Worm (Caenorhabditis elegans) whole organism, young adult: ENCODE measurements around the gene Y82E9BR.14.
A peak's percentile ranks its signal among the peaks of the same experiment; 100 is the strongest.

ENCODE experiments used
- C06A6.2 ChIP-seq: fragments of 200-800 bp; sonication (Bioruptor generic); conservative IDR thresholded peaks from 2 replicates; pipeline ENCODE4 v1.3.6; 2022; ENCODE audit warnings: missing genetic modification characterization, missing compliant biosample characterization
- D2030.7 ChIP-seq: fragments of 200-800 bp; sonication (Bioruptor generic); IDR thresholded peaks from 2 replicates; pipeline ENCODE4 v1.3.6; 2022; ENCODE audit warnings: missing genetic modification reagents, missing genetic modification characterization, missing compliant biosample characterization
- F33H1.4 ChIP-seq: fragments of 200-800 bp; sonication (Bioruptor generic); IDR thresholded peaks from 2 replicates; pipeline ENCODE4 v1.3.6; 2022; ENCODE audit warnings: missing genetic modification reagents, missing genetic modification characterization, missing compliant biosample characterization
- F52B5.7 ChIP-seq: sonication (generic microtip); optimal IDR thresholded peaks from 2 replicates; lab custom pipeline; 2016; ENCODE audit warnings: mild to moderate bottlenecking, missing genetic modification characterization, missing compliant biosample characterization
- F57C9.4 ChIP-seq: sonication (generic microtip); optimal IDR thresholded peaks from 2 replicates; lab custom pipeline; 2017; ENCODE audit warnings: mild to moderate bottlenecking, missing genetic modification characterization, missing compliant biosample characterization
- K12H6.12 ChIP-seq: fragments of 200-800 bp; sonication (Bioruptor generic); optimal IDR thresholded peaks from 2 replicates; lab custom pipeline; 2018; ENCODE audit warnings: mild to moderate bottlenecking, missing genetic modification characterization, missing compliant biosample characterization
- atf-7 ChIP-seq: sonication (generic microtip); optimal IDR thresholded peaks from 2 replicates; lab custom pipeline; 2017; ENCODE audit warnings: mild to moderate bottlenecking, missing genetic modification characterization, missing compliant biosample characterization
- athp-1 ChIP-seq: sonication (generic microtip); optimal IDR thresholded peaks from 2 replicates; lab custom pipeline; 2017; ENCODE audit warnings: mild to moderate bottlenecking, missing genetic modification characterization, missing compliant biosample characterization
- bed-2 ChIP-seq: fragments of 200-800 bp; sonication (Bioruptor generic); IDR thresholded peaks from 2 replicates; pipeline ENCODE4 v1.3.6; 2022; ENCODE audit warnings: missing genetic modification reagents, missing genetic modification characterization, missing compliant biosample characterization
- ceh-27 ChIP-seq: fragments of 200-800 bp; sonication (Bioruptor generic); optimal IDR thresholded peaks from 2 replicates; lab custom pipeline; 2018; ENCODE audit warnings: mild to moderate bottlenecking, missing genetic modification characterization, moderate library complexity, missing compliant biosample characterization
- ceh-40 ChIP-seq: fragments of 200-800 bp; sonication (Bioruptor generic); IDR thresholded peaks from 2 replicates; pipeline ENCODE4 v1.3.6; 2022; ENCODE audit warnings: missing genetic modification characterization, missing compliant biosample characterization
- ceh-58 ChIP-seq: fragments of 200-800 bp; sonication (Bioruptor generic); IDR thresholded peaks from 2 replicates; pipeline ENCODE4 v1.3.6; 2022; ENCODE audit warnings: missing genetic modification characterization, missing compliant biosample characterization
- dpl-1 ChIP-seq: fragments of 150-350 bp; optimal IDR thresholded peaks from 2 replicates; lab custom pipeline; 2014; ENCODE audit warnings: missing biosample characterization, missing genetic modification reagents, missing genetic modification characterization
- efl-1 ChIP-seq: fragments of 150-350 bp; optimal IDR thresholded peaks from 2 replicates; lab custom pipeline; 2014; ENCODE audit warnings: missing biosample characterization, missing genetic modification reagents, missing genetic modification characterization
- egrh-3 ChIP-seq: fragments of 200-800 bp; sonication (Bioruptor generic); IDR thresholded peaks from 2 replicates; pipeline ENCODE4 v1.3.6; 2022; ENCODE audit warnings: missing genetic modification reagents, missing genetic modification characterization, missing compliant biosample characterization
- fkh-3 ChIP-seq: sonication (generic microtip); optimal IDR thresholded peaks from 2 replicates; lab custom pipeline; 2016; ENCODE audit warnings: mild to moderate bottlenecking, missing genetic modification characterization, missing compliant biosample characterization
- him-1 ChIP-seq: sonication (generic microtip); optimal IDR thresholded peaks from 2 replicates; lab custom pipeline; 2016; ENCODE audit warnings: missing genotype, missing genetic modification reagents, missing genetic modification characterization, missing compliant biosample characterization
- hlh-26 ChIP-seq: fragments of 200-800 bp; sonication (Bioruptor generic); conservative IDR thresholded peaks from 2 replicates; pipeline ENCODE4 v1.3.6; 2022; ENCODE audit warnings: missing genetic modification reagents, missing genetic modification characterization, missing compliant biosample characterization
- hmg-1.2 ChIP-seq: fragments of 200-800 bp; sonication (Bioruptor generic); IDR thresholded peaks from 2 replicates; pipeline ENCODE4 v1.3.6; 2022; ENCODE audit warnings: missing genetic modification reagents, missing genetic modification characterization, missing compliant biosample characterization
- hmg-20 ChIP-seq: fragments of 200-800 bp; sonication (Bioruptor generic); IDR thresholded peaks from 2 replicates; pipeline ENCODE4 v1.3.6; 2022; ENCODE audit warnings: missing genetic modification reagents, missing genetic modification characterization, missing compliant biosample characterization
- hrde-1 ChIP-seq: sonication (generic microtip); optimal IDR thresholded peaks from 2 replicates; lab custom pipeline; 2016; ENCODE audit warnings: missing genetic modification characterization, mild to moderate bottlenecking, missing compliant biosample characterization, moderate library complexity, missing genotype, missing genetic modification reagents, borderline replicate concordance
- lag-1 ChIP-seq: fragments of 200-800 bp; sonication (Bioruptor generic); IDR thresholded peaks from 2 replicates; pipeline ENCODE4 v1.3.6; 2022; ENCODE audit warnings: missing genetic modification reagents, missing genetic modification characterization, missing compliant biosample characterization
- let-526 ChIP-seq: fragments of 200-800 bp; sonication (Bioruptor generic); IDR thresholded peaks from 2 replicates; pipeline ENCODE4 v1.3.6; 2022; ENCODE audit warnings: missing genetic modification reagents, missing genetic modification characterization, missing compliant biosample characterization
- let-607 ChIP-seq, 2 experiments: fragments of 200-800 bp in 1 of 2; sonication (Bioruptor generic) in 1 of 2; sonication (generic microtip) in 1 of 2; optimal IDR thresholded peaks; 2 replicates each; lab custom pipeline; 2016 to 2018; ENCODE audit warnings: mild to moderate bottlenecking in 2 of 2, missing compliant biosample characterization in 2 of 2, missing genetic modification characterization in 2 of 2, moderate library complexity in 2 of 2, missing genotype in 1 of 2
- madf-10 ChIP-seq: sonication (generic microtip); optimal IDR thresholded peaks from 2 replicates; lab custom pipeline; 2016; ENCODE audit warnings: mild to moderate bottlenecking, missing genetic modification characterization, missing compliant biosample characterization
- madf-3 ChIP-seq: fragments of 200-800 bp; sonication (Bioruptor generic); IDR thresholded peaks from 2 replicates; pipeline ENCODE4 v1.3.6; 2022; ENCODE audit warnings: missing genetic modification reagents, missing genetic modification characterization, missing compliant biosample characterization
- madf-6 ChIP-seq: fragments of 200-800 bp; sonication (Bioruptor generic); IDR thresholded peaks from 2 replicates; pipeline ENCODE4 v1.3.6; 2022; ENCODE audit warnings: missing genetic modification reagents, missing genetic modification characterization, missing compliant biosample characterization
- madf-8 ChIP-seq: fragments of 200-800 bp; sonication (Bioruptor generic); conservative IDR thresholded peaks from 2 replicates; pipeline ENCODE4 v1.3.6; 2022; ENCODE audit warnings: missing genetic modification reagents, missing genetic modification characterization, missing compliant biosample characterization
- mcd-1 ChIP-seq: fragments of 200-800 bp; sonication (Bioruptor generic); IDR thresholded peaks from 2 replicates; pipeline ENCODE4 v1.3.6; 2022; ENCODE audit warnings: missing genetic modification reagents, missing genetic modification characterization, missing compliant biosample characterization
- mes-4 ChIP-seq: sonication (generic microtip); optimal IDR thresholded peaks from 2 replicates; lab custom pipeline; 2016; ENCODE audit warnings: missing genotype, missing genetic modification characterization, missing compliant biosample characterization
- mxl-1 ChIP-seq: sonication (generic microtip); optimal IDR thresholded peaks from 2 replicates; lab custom pipeline; 2016; ENCODE audit warnings: missing genetic modification characterization, missing compliant biosample characterization
- nfyb-1 ChIP-seq: fragments of 200-800 bp; sonication (Bioruptor generic); IDR thresholded peaks from 2 replicates; pipeline ENCODE4 v1.3.6; 2022; ENCODE audit warnings: missing genetic modification reagents, missing genetic modification characterization, missing compliant biosample characterization
- nhr-179 ChIP-seq: sonication (generic microtip); optimal IDR thresholded peaks from 2 replicates; lab custom pipeline; 2016; ENCODE audit warnings: mild to moderate bottlenecking, missing genetic modification characterization, missing compliant biosample characterization
- nhr-80 ChIP-seq: sonication (generic microtip); optimal IDR thresholded peaks from 2 replicates; lab custom pipeline; 2016; ENCODE audit warnings: missing genetic modification characterization, missing compliant biosample characterization
- rec-8 ChIP-seq, 2 experiments: sonication (generic microtip); optimal IDR thresholded peaks; 2 replicates each; lab custom pipeline; 2016; ENCODE audit warnings: mild to moderate bottlenecking in 2 of 2, missing genetic modification characterization in 2 of 2, missing genetic modification reagents in 2 of 2, missing genotype in 2 of 2, missing biosample characterization in 1 of 2, missing compliant biosample characterization in 1 of 2, moderate library complexity in 1 of 2
- sdz-38 ChIP-seq: sonication (generic microtip); optimal IDR thresholded peaks from 2 replicates; lab custom pipeline; 2016; ENCODE audit warnings: missing genotype, missing genetic modification characterization, missing compliant biosample characterization
- snpc-1.3 ChIP-seq: sonication (generic microtip); optimal IDR thresholded peaks from 2 replicates; lab custom pipeline; 2017; ENCODE audit warnings: missing genetic modification characterization, mild to moderate bottlenecking, missing compliant biosample characterization, antibody characterized with exemption, moderate library complexity, missing genotype, missing genetic modification reagents; ENCODE audit not compliant: insufficient read depth
- snpc-4 ChIP-seq, 5 experiments: fragments of 150-350 bp in 1 of 5; sonication (generic microtip) in 4 of 5; optimal IDR thresholded peaks; 2 replicates each; lab custom pipeline; 2014 to 2018; ENCODE audit warnings: missing genetic modification characterization in 5 of 5, missing biosample characterization in 3 of 5, antibody characterized with exemption in 2 of 5, mild to moderate bottlenecking in 2 of 5, missing compliant biosample characterization in 2 of 5, missing genotype in 2 of 5, moderate library complexity in 2 of 5, missing genetic modification reagents in 1 of 5
- somi-1 ChIP-seq: fragments of 200-800 bp; sonication (Bioruptor generic); optimal IDR thresholded peaks from 2 replicates; lab custom pipeline; 2018; ENCODE audit warnings: mild to moderate bottlenecking, missing genetic modification characterization, missing compliant biosample characterization
- sptf-2 ChIP-seq: fragments of 200-800 bp; sonication (Bioruptor generic); optimal IDR thresholded peaks from 2 replicates; lab custom pipeline; 2018; ENCODE audit warnings: mild to moderate bottlenecking, missing genetic modification characterization, missing compliant biosample characterization
- unc-62 ChIP-seq: fragments of 150-350 bp; optimal IDR thresholded peaks from 2 replicates; lab custom pipeline; 2014; ENCODE audit warnings: missing biosample characterization, missing genetic modification reagents, missing genetic modification characterization
- xnd-1 ChIP-seq: sonication (generic microtip); optimal IDR thresholded peaks from 2 replicates; lab custom pipeline; 2016; ENCODE audit warnings: missing genotype, missing genetic modification reagents, missing genetic modification characterization, missing compliant biosample characterization
- zim-3 ChIP-seq: sonication (generic microtip); optimal IDR thresholded peaks from 2 replicates; lab custom pipeline; 2017; ENCODE audit warnings: mild to moderate bottlenecking, missing genetic modification characterization, moderate library complexity, missing compliant biosample characterization
- ztf-22 ChIP-seq: fragments of 200-800 bp; sonication (Bioruptor generic); optimal IDR thresholded peaks from 2 replicates; lab custom pipeline; 2018; ENCODE audit warnings: mild to moderate bottlenecking, missing genetic modification characterization, moderate library complexity, missing compliant biosample characterization
- ztf-28 ChIP-seq: fragments of 200-800 bp; sonication (Bioruptor generic); IDR thresholded peaks from 2 replicates; pipeline ENCODE4 v1.3.6; 2022; ENCODE audit warnings: missing genetic modification reagents, missing genetic modification characterization, missing compliant biosample characterization
- ztf-3 ChIP-seq: fragments of 200-800 bp; sonication (Bioruptor generic); optimal IDR thresholded peaks from 2 replicates; lab custom pipeline; 2018; ENCODE audit warnings: mild to moderate bottlenecking, missing genetic modification characterization, missing compliant biosample characterization

The Y82E9BR.14 gene

DNA sequence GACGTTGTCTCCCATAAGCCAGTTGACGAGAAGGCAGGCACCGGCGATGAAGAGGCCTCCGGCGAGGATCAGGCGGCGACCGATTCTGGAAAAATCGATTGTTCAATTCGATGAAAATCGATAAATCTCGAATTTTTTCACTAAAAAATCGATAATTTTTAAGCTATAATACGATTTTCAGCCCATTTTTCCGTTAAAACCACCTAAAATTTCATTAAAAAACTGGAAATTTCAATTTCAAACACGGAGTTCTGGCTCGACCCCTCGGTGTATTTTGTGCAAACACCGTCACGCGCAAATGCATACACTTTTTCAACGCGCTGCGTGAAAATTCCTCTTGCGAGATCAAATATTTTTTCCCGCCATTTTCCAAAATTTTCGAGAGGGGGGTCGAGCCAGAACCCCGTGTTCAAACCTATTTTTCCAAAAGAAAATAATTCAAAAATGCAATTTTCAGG is 6.5 kb upstream of the Y82E9BR.14 start:
- TF ChIP-seq dpl-1 (peak; percentile 41), D2030.7 (GFP tag; lab: Robert Waterston, UW) (peak; percentile 53), madf-6 (GFP tag; lab: Robert Waterston, UW) (peak; percentile 43), efl-1 (GFP tag; lab: Kevin White, UChicago) (peak; percentile 55), F33H1.4 (peak; percentile 39)

DNA sequence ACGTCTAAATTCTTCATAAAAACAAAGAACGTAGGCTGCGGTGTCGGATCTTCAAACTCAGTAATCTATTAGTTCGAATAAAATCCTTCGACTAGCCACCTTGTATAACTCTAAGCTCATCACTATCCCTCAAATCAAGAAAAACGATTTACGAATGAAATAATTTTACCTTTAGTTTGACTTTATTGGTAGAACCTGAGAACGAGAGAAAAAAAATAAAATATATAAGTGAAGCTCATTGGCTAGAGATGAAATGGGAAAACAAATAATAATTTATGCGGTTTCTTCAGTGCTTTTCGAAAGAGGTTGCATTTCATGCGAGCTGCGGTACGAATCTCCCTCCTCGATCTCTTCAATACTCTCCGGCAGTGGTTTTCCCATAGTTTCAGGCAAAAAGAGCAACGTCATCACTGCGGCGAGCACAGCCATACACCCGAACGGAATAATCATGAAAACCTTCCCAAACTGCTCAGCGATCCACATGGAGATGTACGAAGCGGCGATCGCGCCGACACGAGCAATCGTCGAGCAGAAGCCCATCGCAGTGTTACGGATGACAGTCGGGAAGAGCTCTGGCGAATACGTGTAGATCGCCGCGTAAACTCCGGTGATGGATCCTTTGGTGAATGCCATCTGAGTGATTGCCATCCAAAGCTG is 5.9 kb upstream of the Y82E9BR.14 start:
- peak; percentile 55 for TF ChIP-seq hmg-1.2 (GFP tag; lab: Robert Waterston, UW)
- TF ChIP-seq K12H6.12 (tag; lab: Kevin White, UChicago): peak; percentile 79
- no peak for TF ChIP-seq F57C9.4 (tag; lab: Kevin White, UChicago)
- TF ChIP-seq nfyb-1 (GFP tag; lab: Robert Waterston, UW): peak; percentile 90
- peak; percentile 89 for TF ChIP-seq atf-7 (tag; lab: Kevin White, UChicago)
- TF ChIP-seq madf-10 (tag; lab: Kevin White, UChicago): peak; percentile 90
- peak; percentile 69 for TF ChIP-seq zim-3
- TF ChIP-seq rec-8 (tag; optimal IDR thresholded peaks at IDR 0.05; lab: Kevin White, UChicago): peak; percentile 46 to 48
- peak; percentile 94 for TF ChIP-seq madf-3 (GFP tag; lab: Robert Waterston, UW)
- TF ChIP-seq mcd-1 (GFP tag; lab: Robert Waterston, UW): peak; percentile 77
- peak; percentile 81 for TF ChIP-seq ztf-22 (GFP tag; lab: Kevin White, UChicago)
- no peak for TF ChIP-seq C06A6.2 (GFP tag; lab: Robert Waterston, UW)
- TF ChIP-seq xnd-1: no peak
- no peak for TF ChIP-seq bed-2 (GFP tag; lab: Robert Waterston, UW)
- TF ChIP-seq hmg-20 (GFP tag; lab: Robert Waterston, UW): peak; percentile 84
- TF ChIP-seq fkh-3 (tag; lab: Kevin White, UChicago): peak; percentile 89
- TF ChIP-seq him-1 (tag; lab: Kevin White, UChicago): peak; percentile 41
- TF ChIP-seq mes-4 (tag; lab: Kevin White, UChicago): peak; percentile 17
- TF ChIP-seq hrde-1: peak; percentile 96
- peak; percentile 12 for TF ChIP-seq nhr-80 (tag; lab: Kevin White, UChicago)
- no peak for TF ChIP-seq hlh-26 (GFP tag; lab: Robert Waterston, UW)
- TF ChIP-seq let-526 (GFP tag; lab: Robert Waterston, UW): no peak
- peak; percentile 87 for TF ChIP-seq F52B5.7 (tag; lab: Kevin White, UChicago)
- no peak for TF ChIP-seq madf-8 (GFP tag; lab: Robert Waterston, UW)
- TF ChIP-seq ceh-40 (GFP tag; lab: Robert Waterston, UW): 0 out of 2 replicates have a peak, but pooled peaks have one; percentile 47
- no peak for TF ChIP-seq ztf-28
- no peak for TF ChIP-seq ceh-58 (GFP tag; lab: Robert Waterston, UW)
- TF ChIP-seq snpc-4 (GFP tag; optimal IDR thresholded peaks at IDR 0.05; lab: Kevin White, UChicago): peak; percentile 51
- peak in 3 of 4 experiments; percentile 16 to 60 (median 59) for TF ChIP-seq snpc-4 (tag; optimal IDR thresholded peaks at IDR 0.05; lab: Kevin White, UChicago)
- TF ChIP-seq ceh-27 (GFP tag; lab: Kevin White, UChicago): no peak
- peak; percentile 81 for TF ChIP-seq sptf-2
- no peak for TF ChIP-seq unc-62 (GFP tag; lab: Kevin White, UChicago)
- TF ChIP-seq mxl-1 (tag; lab: Kevin White, UChicago): peak; percentile 69
- TF ChIP-seq athp-1 (tag; lab: Kevin White, UChicago): peak; percentile 96
- TF ChIP-seq nhr-179 (tag; lab: Kevin White, UChicago): no peak
- TF ChIP-seq let-607 (tag; optimal IDR thresholded peaks at IDR 0.05; lab: Kevin White, UChicago): peak; percentile 46 to 74
- TF ChIP-seq lag-1 (GFP tag; lab: Robert Waterston, UW): no peak
- peak; percentile 74 for TF ChIP-seq ztf-3 (GFP tag; lab: Kevin White, UChicago)
- TF ChIP-seq sdz-38 (tag; lab: Kevin White, UChicago): no peak
- peak; percentile 44 for TF ChIP-seq somi-1 (GFP tag; lab: Kevin White, UChicago)
- peak; percentile 86 for TF ChIP-seq snpc-1.3 (tag; lab: Kevin White, UChicago)
- no peak for TF ChIP-seq egrh-3 (GFP tag; lab: Robert Waterston, UW)
